Fruit fly (Drosophila melanogaster) whole organism, prepupa: ENCODE results near the gene Rga.

Source experiments
- CG11294 ChIP-seq: fragments of 200-800 bp; sonication (Bioruptor generic); IDR thresholded peaks from 2 replicates; pipeline ENCODE4 v1.3.6; 2022; ENCODE audit warnings: missing biosample characterization, missing genetic modification characterization
- CG1621 ChIP-seq: fragments of 200-800 bp; sonication (Bioruptor generic); optimal IDR thresholded peaks from 3 replicates; lab custom pipeline; 2018; ENCODE audit warnings: missing biosample characterization, mild to moderate bottlenecking, missing genetic modification characterization
- CG16779 ChIP-seq: fragments of 200-800 bp; sonication (Bioruptor generic); optimal IDR thresholded peaks from 3 replicates; lab custom pipeline; 2017; ENCODE audit warnings: missing biosample characterization, mild to moderate bottlenecking, missing genetic modification characterization
- CG3032 ChIP-seq: fragments of 200-800 bp; optimal IDR thresholded peaks from 2 replicates; lab custom pipeline; 2019; ENCODE audit warnings: missing biosample characterization, mild to moderate bottlenecking, missing genetic modification characterization, moderate library complexity
- CG3919 ChIP-seq: fragments of 200-800 bp; sonication (Bioruptor generic); optimal IDR thresholded peaks from 3 replicates; lab custom pipeline; 2016; ENCODE audit warnings: missing biosample characterization, missing genetic modification characterization
- Hr4 ChIP-seq: fragments of 200-800 bp; sonication (Bioruptor generic); optimal IDR thresholded peaks from 3 replicates; lab custom pipeline; 2016; ENCODE audit warnings: missing biosample characterization, missing genetic modification characterization
- OdsH ChIP-seq: fragments of 200-800 bp; sonication (Bioruptor generic); optimal IDR thresholded peaks from 3 replicates; lab custom pipeline; 2016; ENCODE audit warnings: missing biosample characterization, missing genetic modification characterization
- Sox14 ChIP-seq: fragments of 200-800 bp; sonication (Bioruptor generic); optimal IDR thresholded peaks from 3 replicates; lab custom pipeline; 2016; ENCODE audit warnings: missing biosample characterization, missing genetic modification characterization
- cyc ChIP-seq: fragments of 200-800 bp; sonication (Bioruptor generic); optimal IDR thresholded peaks from 3 replicates; lab custom pipeline; 2016; ENCODE audit warnings: missing biosample characterization, missing genetic modification characterization
- esn ChIP-seq: fragments of 200-800 bp; sonication (Bioruptor generic); optimal IDR thresholded peaks from 2 replicates; lab custom pipeline; 2016; ENCODE audit warnings: missing biosample characterization, mild to moderate bottlenecking, missing genetic modification characterization, moderate library complexity
- fkh ChIP-seq: fragments of 200-800 bp; sonication (Bioruptor generic); optimal IDR thresholded peaks from 3 replicates; lab custom pipeline; 2017; ENCODE audit warnings: missing biosample characterization, mild to moderate bottlenecking, missing genetic modification characterization, moderate library complexity
- net ChIP-seq: fragments of 200-800 bp; sonication (Bioruptor generic); optimal IDR thresholded peaks from 3 replicates; lab custom pipeline; 2016; ENCODE audit warnings: missing biosample characterization, missing genetic modification characterization
- salr ChIP-seq, 2 experiments: fragments of 200-800 bp; sonication (Bioruptor generic); optimal IDR thresholded peaks; 3 replicates each; lab custom pipeline; 2016 to 2018; ENCODE audit warnings: missing biosample characterization in 2 of 2, missing genetic modification characterization in 2 of 2, mild to moderate bottlenecking in 1 of 2

dm6 chr3R:5573883-5574282, 39.0 kb downstream of the Rga start:
- TF ChIP-seq OdsH (GFP tag; lab: Kevin White, UChicago) = no peak
- TF ChIP-seq salr (GFP tag; optimal IDR thresholded peaks at IDR 0.05; lab: Kevin White, UChicago) = no peak
- TF ChIP-seq CG11294 (GFP tag; lab: Robert Waterston, UW) = no peak
- no peak for TF ChIP-seq Sox14 (GFP tag; lab: Kevin White, UChicago)
- TF ChIP-seq cyc (GFP tag; lab: Kevin White, UChicago) = peak; percentile 16
- no peak for TF ChIP-seq net (GFP tag; lab: Kevin White, UChicago)
- TF ChIP-seq CG1621 (tag; lab: Kevin White, UChicago) = no peak
- no peak for TF ChIP-seq CG3032 (tag; lab: Kevin White, UChicago)
- no peak for TF ChIP-seq fkh
- TF ChIP-seq esn = no peak
- no peak for TF ChIP-seq CG16779 (tag; lab: Kevin White, UChicago)
- no peak for TF ChIP-seq Hr4 (GFP tag; lab: Kevin White, UChicago)
- TF ChIP-seq CG3919 (GFP tag; lab: Kevin White, UChicago) = no peak
